Fruit fly (Drosophila melanogaster) whole organism, adult: ENCODE results near the gene RpS17.

ENCODE experiments used
- CG11617 ChIP-seq: fragments of 200-800 bp; sonication (Bioruptor generic); optimal IDR thresholded peaks from 2 replicates; lab custom pipeline; 2017; ENCODE audit warnings: mild to moderate bottlenecking, missing biosample characterization, missing genetic modification reagents, missing genetic modification characterization
- CG12768 ChIP-seq: fragments of 200-800 bp; sonication (Bioruptor generic); optimal IDR thresholded peaks from 2 replicates; lab custom pipeline; 2017; ENCODE audit warnings: missing biosample characterization, missing genetic modification characterization, mild to moderate bottlenecking, moderate library complexity, missing genetic modification reagents
- CG14711 ChIP-seq: fragments of 200-800 bp; sonication (Bioruptor generic); optimal IDR thresholded peaks from 2 replicates; lab custom pipeline; 2018; ENCODE audit warnings: missing biosample characterization, mild to moderate bottlenecking, missing genetic modification characterization, moderate library complexity
- CG1620 ChIP-seq: fragments of 200-800 bp; sonication (Bioruptor generic); optimal IDR thresholded peaks from 2 replicates; lab custom pipeline; 2016; ENCODE audit warnings: missing biosample characterization, missing genetic modification characterization
- CG33017 ChIP-seq: fragments of 200-800 bp; sonication (Bioruptor generic); optimal IDR thresholded peaks from 2 replicates; lab custom pipeline; 2018; ENCODE audit warnings: missing biosample characterization, mild to moderate bottlenecking, missing genetic modification characterization, moderate library complexity
- CG5204 ChIP-seq: fragments of 200-800 bp; sonication (Bioruptor generic); optimal IDR thresholded peaks from 2 replicates; lab custom pipeline; 2016; ENCODE audit warnings: missing biosample characterization, missing genetic modification characterization
- CG7045 ChIP-seq: fragments of 200-800 bp; sonication (Bioruptor generic); optimal IDR thresholded peaks from 2 replicates; lab custom pipeline; 2017; ENCODE audit warnings: missing biosample characterization, mild to moderate bottlenecking, missing genetic modification characterization
- CG7101 ChIP-seq: fragments of 200-800 bp; sonication (Bioruptor generic); optimal IDR thresholded peaks from 2 replicates; lab custom pipeline; 2018; ENCODE audit warnings: missing biosample characterization, mild to moderate bottlenecking, missing genetic modification characterization, moderate library complexity
- Clk ChIP-seq: fragments of 200-800 bp; sonication (Bioruptor generic); optimal IDR thresholded peaks from 2 replicates; lab custom pipeline; 2017; ENCODE audit warnings: missing biosample characterization, missing genetic modification characterization
- Crg-1 ChIP-seq: fragments of 200-800 bp; sonication (Bioruptor generic); optimal IDR thresholded peaks from 2 replicates; lab custom pipeline; 2016; ENCODE audit warnings: missing biosample characterization, missing genetic modification characterization
- Hr96 ChIP-seq: fragments of 200-800 bp; sonication (Bioruptor generic); optimal IDR thresholded peaks from 2 replicates; lab custom pipeline; 2016; ENCODE audit warnings: missing biosample characterization, missing genetic modification characterization
- Mnt ChIP-seq: fragments of 200-800 bp; sonication (Bioruptor generic); optimal IDR thresholded peaks from 2 replicates; lab custom pipeline; 2016; ENCODE audit warnings: missing biosample characterization, mild to moderate bottlenecking, missing genetic modification characterization
- bab1 ChIP-seq: fragments of 200-800 bp; sonication (Bioruptor generic); optimal IDR thresholded peaks from 3 replicates; lab custom pipeline; 2019; ENCODE audit warnings: missing biosample characterization, mild to moderate bottlenecking, missing genetic modification characterization, moderate library complexity
- cic ChIP-seq: fragments of 200-800 bp; sonication (Bioruptor generic); optimal IDR thresholded peaks from 2 replicates; lab custom pipeline; 2017; ENCODE audit warnings: missing biosample characterization, mild to moderate bottlenecking, missing genetic modification characterization, moderate library complexity
- cnc ChIP-seq, 2 experiments: fragments of >200 bp; optimal IDR thresholded peaks; 2 replicates each; lab custom pipeline; 2017
- kay ChIP-seq: fragments of 200-800 bp; sonication (Bioruptor generic); peaks from one replicate; lab custom pipeline; 2016; ENCODE audit warnings: missing biosample characterization, missing genetic modification characterization, borderline replicate concordance
- ovo ChIP-seq: fragments of 200-800 bp; sonication (Bioruptor generic); optimal IDR thresholded peaks from 2 replicates; lab custom pipeline; 2016; ENCODE audit warnings: missing biosample characterization, missing genetic modification characterization
- pad ChIP-seq: fragments of 200-800 bp; sonication (Bioruptor generic); optimal IDR thresholded peaks from 3 replicates; lab custom pipeline; 2017; ENCODE audit warnings: missing biosample characterization, missing genetic modification characterization, mild to moderate bottlenecking, moderate library complexity, missing genetic modification reagents
- tj ChIP-seq: fragments of 200-800 bp; sonication (Bioruptor generic); optimal IDR thresholded peaks from 3 replicates; lab custom pipeline; 2017; ENCODE audit warnings: missing biosample characterization, mild to moderate bottlenecking, missing genetic modification characterization, moderate library complexity
- toe ChIP-seq: fragments of 200-800 bp; sonication (Bioruptor generic); optimal IDR thresholded peaks from 2 replicates; lab custom pipeline; 2016; ENCODE audit warnings: missing biosample characterization, missing genetic modification characterization

The RpS17 gene

DNA sequence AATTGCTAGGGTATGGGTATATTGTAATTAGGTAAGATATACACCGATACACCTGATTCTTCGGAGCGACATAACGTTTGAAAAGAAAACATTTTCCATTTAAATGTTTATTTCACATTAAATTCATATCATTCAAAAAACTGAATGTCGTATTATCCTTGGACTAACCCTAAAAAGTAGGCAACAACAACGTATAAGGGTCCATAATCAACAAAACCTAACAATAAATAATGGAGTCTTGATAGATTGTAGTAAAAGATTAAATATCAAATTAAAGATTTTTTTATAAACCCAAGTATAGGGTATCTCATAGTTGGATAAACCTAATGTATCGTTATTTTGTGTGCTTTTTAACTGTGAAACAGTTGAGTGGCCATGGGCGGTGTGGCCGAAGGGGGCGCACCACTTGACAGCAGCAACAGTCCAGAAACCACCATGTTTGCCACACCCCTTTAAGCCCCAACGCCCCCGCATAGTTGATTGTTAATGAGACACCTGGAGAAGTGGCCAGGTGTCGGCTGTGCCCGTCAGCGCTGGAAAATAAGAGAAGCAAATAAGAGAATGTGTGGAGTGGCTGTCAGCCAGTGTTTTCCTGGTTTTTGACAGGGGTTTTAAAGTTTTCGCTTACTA, 38.8 kb upstream of the RpS17 start:
- TF ChIP-seq bab1 (GFP tag; lab: Kevin White, UChicago) (peak; percentile 3), toe (no peak), kay (GFP tag; lab: Kevin White, UChicago) (no peak), CG7045 (GFP tag; lab: Kevin White, UChicago) (peak; percentile 36)

DNA sequence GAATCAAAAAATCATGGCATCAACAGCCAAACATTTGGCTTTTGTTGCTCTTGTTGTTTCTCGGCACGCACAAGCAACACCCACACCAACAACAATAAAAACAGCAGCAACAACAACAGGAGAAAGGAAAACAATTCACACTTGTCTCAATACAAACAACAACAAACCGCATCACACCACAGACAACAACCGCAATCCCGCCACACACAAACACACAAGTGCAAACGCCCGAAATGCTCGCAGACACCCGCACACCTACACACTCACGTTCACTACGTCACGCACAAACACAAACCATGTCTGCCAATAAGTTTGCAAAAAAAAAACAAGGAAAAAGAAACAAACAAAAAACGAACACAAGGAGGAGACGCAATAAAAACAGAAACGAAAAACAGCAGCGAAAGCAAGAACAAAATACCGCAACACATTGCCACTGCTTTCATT, 38.2 kb upstream of the RpS17 start:
- TF ChIP-seq cnc (optimal IDR thresholded peaks at IDR 0.05; lab: Kevin White, UChicago) (no peak), CG11617 (GFP tag; lab: Kevin White, UChicago) (no peak), tj (GFP tag; lab: Kevin White, UChicago) (no peak), CG12768 (GFP tag; lab: Kevin White, UChicago) (no peak), Clk (no peak), CG7101 (tag; lab: Kevin White, UChicago) (no peak), ovo (GFP tag; lab: Kevin White, UChicago) (no peak), kay (GFP tag; lab: Kevin White, UChicago) (no peak), CG5204 (GFP tag; lab: Kevin White, UChicago) (no peak), CG33017 (tag; lab: Kevin White, UChicago) (no peak), pad (no peak), cic (GFP tag; lab: Kevin White, UChicago) (no peak), CG1620 (GFP tag; lab: Kevin White, UChicago) (no peak), toe (no peak), CG7045 (GFP tag; lab: Kevin White, UChicago) (no peak), bab1 (GFP tag; lab: Kevin White, UChicago) (no peak), Hr96 (GFP tag; lab: Kevin White, UChicago) (no peak), Crg-1 (GFP tag; lab: Kevin White, UChicago) (no peak), Mnt (GFP tag; lab: Kevin White, UChicago) (no peak), CG14711 (tag; lab: Kevin White, UChicago) (no peak)

DNA sequence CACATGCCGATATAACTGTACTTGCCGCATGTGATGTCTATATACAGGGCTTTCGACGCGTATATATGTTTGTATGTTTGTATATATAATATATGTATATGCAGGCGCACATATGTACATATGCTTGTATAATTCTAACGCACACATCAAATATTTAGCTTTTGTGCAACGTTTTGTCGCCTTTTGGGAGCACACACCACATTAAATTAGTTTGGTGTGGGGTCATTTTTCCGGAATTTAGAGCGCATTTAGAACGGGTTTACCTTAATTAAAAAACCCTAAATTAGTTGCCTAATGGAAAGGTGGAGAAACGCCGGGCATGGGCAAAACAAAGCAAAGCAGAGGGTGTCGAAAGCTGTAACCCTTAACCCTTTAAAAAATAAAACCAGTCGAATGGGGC, 37.6 kb upstream of the RpS17 start:
- TF ChIP-seq Hr96 (GFP tag; lab: Kevin White, UChicago), result no peak
- peak; percentile 78 for TF ChIP-seq kay (GFP tag; lab: Kevin White, UChicago)

DNA sequence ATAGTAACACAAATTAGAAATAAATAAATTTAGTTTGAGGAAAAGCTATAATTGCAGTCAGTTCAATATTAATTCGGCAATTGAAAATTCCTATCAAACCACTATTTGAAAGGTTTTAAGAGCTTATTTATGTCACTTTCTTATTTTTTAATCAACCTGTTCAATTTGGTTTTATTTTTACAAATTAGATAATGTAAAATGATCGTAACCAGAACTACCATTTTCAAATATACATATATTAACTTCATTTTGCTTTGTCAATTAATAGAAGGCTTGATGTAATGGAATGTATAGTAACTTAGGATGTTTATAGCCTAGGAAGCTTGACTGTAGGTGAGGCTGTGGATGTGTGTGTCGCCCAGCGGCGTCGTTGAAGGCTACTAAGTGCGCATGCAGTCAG, 37.0 kb upstream of the RpS17 start:
- TF ChIP-seq CG11617 (GFP tag; lab: Kevin White, UChicago) (peak; percentile 34), kay (GFP tag; lab: Kevin White, UChicago) (no peak), Clk (peak; percentile 32), CG5204 (GFP tag; lab: Kevin White, UChicago) (peak; percentile 57), toe (peak; percentile 42), CG33017 (tag; lab: Kevin White, UChicago) (peak; percentile 32), CG7045 (GFP tag; lab: Kevin White, UChicago) (peak; percentile 47), CG7101 (tag; lab: Kevin White, UChicago) (peak; percentile 9), cic (GFP tag; lab: Kevin White, UChicago) (no peak), Hr96 (GFP tag; lab: Kevin White, UChicago) (no peak), CG12768 (GFP tag; lab: Kevin White, UChicago) (peak; percentile 24)

DNA sequence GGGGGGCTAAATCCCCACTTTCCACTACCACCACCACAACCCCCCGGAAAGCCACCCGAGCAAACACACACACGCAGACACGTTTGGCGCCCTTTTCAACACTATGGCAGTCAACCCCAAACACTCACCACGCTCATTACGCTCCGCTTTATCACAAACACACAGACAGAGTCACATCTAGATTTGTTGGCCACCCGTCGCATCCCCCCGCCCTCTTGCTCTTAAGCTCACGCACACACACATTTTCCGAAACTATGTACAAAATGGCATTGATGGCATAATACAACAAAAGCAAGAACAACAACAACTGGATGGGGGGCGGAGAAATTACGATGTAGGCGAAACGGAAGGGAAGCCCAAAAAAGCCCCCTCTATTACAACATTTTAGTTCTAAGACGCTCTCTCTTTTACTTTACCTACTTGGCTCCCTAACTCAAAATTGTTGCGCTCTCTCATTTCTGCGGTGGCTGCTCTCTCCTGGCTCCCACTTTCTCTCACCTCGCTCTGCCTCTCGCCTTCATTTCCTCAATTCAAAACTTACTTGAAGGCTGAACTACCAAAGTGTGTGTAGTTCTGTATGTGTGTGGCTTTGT, 36.1 kb upstream of the RpS17 start:
- TF ChIP-seq CG1620 (GFP tag; lab: Kevin White, UChicago) (no peak), CG14711 (tag; lab: Kevin White, UChicago) (no peak), kay (GFP tag; lab: Kevin White, UChicago) (no peak), CG7045 (GFP tag; lab: Kevin White, UChicago) (no peak), ovo (GFP tag; lab: Kevin White, UChicago) (no peak), cnc (optimal IDR thresholded peaks at IDR 0.05; lab: Kevin White, UChicago) (no peak), CG7101 (tag; lab: Kevin White, UChicago) (no peak), bab1 (GFP tag; lab: Kevin White, UChicago) (no peak), tj (GFP tag; lab: Kevin White, UChicago) (no peak), CG5204 (GFP tag; lab: Kevin White, UChicago) (no peak), CG11617 (GFP tag; lab: Kevin White, UChicago) (no peak), cic (GFP tag; lab: Kevin White, UChicago) (peak; percentile 12), Crg-1 (GFP tag; lab: Kevin White, UChicago) (no peak), Mnt (GFP tag; lab: Kevin White, UChicago) (no peak), pad (peak; percentile 8), CG12768 (GFP tag; lab: Kevin White, UChicago) (peak; percentile 40)

DNA sequence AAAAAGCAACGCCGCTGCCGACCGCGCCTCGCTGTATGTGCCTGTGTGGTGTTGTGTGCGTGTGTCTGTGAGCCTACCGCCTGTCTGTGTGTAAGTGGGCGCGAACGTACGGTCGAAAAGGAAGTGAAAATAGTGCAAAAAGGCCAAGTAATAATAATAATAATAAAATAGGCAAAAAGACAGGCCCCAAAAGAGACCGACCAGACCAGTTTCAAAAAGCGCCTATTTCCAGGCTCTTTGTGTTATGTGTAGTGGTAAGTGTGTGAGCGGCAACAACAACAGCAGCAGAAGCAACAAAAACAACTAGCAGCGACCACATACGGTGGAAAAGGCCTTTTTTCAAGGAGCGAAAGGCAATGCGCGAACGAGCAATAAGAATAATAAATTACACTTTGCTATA, 33.2 kb upstream of the RpS17 start:
- TF ChIP-seq kay (GFP tag; lab: Kevin White, UChicago) (no peak), cnc (optimal IDR thresholded peaks at IDR 0.05; lab: Kevin White, UChicago) (no peak), CG14711 (tag; lab: Kevin White, UChicago) (no peak), CG5204 (GFP tag; lab: Kevin White, UChicago) (no peak), CG7101 (tag; lab: Kevin White, UChicago) (no peak), cic (GFP tag; lab: Kevin White, UChicago) (no peak), pad (no peak), ovo (GFP tag; lab: Kevin White, UChicago) (no peak), CG1620 (GFP tag; lab: Kevin White, UChicago) (no peak), Clk (no peak)
